Fruit fly (Drosophila melanogaster) whole organism, embryonic: ENCODE results near the gene Ubqn.

Source experiments
- CG10209 ChIP-seq: fragments of 200-800 bp; sonication (Bioruptor generic); optimal IDR thresholded peaks from 3 replicates; lab custom pipeline; 2017; ENCODE audit warnings: missing biosample characterization, mild to moderate bottlenecking, missing genetic modification characterization, missing genetic modification reagents
- CG12155 ChIP-seq: fragments of 200-800 bp; sonication (Bioruptor generic); optimal IDR thresholded peaks from 3 replicates; lab custom pipeline; 2016; ENCODE audit warnings: missing biosample characterization, missing genetic modification characterization
- CG1233 ChIP-seq: fragments of 200-800 bp; sonication (Bioruptor generic); optimal IDR thresholded peaks from 4 replicates; lab custom pipeline; 2018; ENCODE audit warnings: missing biosample characterization, mild to moderate bottlenecking, missing genetic modification characterization
- CG13775 ChIP-seq: fragments of 200-800 bp; sonication (Bioruptor generic); optimal IDR thresholded peaks from 3 replicates; lab custom pipeline; 2017; ENCODE audit warnings: missing biosample characterization, mild to moderate bottlenecking, missing genetic modification characterization
- CG14441 ChIP-seq: fragments of 200-800 bp; sonication (Bioruptor generic); IDR thresholded peaks from 2 replicates; pipeline ENCODE4 v1.3.6; 2022; ENCODE audit warnings: missing biosample characterization, missing genetic modification characterization
- CG15514 ChIP-seq: fragments of 200-800 bp; sonication (Bioruptor generic); optimal IDR thresholded peaks from 3 replicates; lab custom pipeline; 2017; ENCODE audit warnings: missing biosample characterization, missing genetic modification characterization, mild to moderate bottlenecking, moderate library complexity, missing genetic modification reagents
- CG1603 ChIP-seq: fragments of 200-800 bp; sonication (Bioruptor generic); optimal IDR thresholded peaks from 2 replicates; lab custom pipeline; 2019; ENCODE audit warnings: missing biosample characterization, mild to moderate bottlenecking, missing genetic modification characterization, moderate library complexity
- CG2875 ChIP-seq: fragments of 200-800 bp; sonication (Bioruptor generic); optimal IDR thresholded peaks from 2 replicates; lab custom pipeline; 2017; ENCODE audit warnings: missing biosample characterization, mild to moderate bottlenecking, missing genetic modification characterization, missing genetic modification reagents
- CG3163 ChIP-seq: fragments of 200-800 bp; sonication (Bioruptor generic); optimal IDR thresholded peaks from 3 replicates; lab custom pipeline; 2016; ENCODE audit warnings: missing biosample characterization, missing genetic modification characterization
- CG3281 ChIP-seq: fragments of 200-800 bp; sonication (Bioruptor generic); optimal IDR thresholded peaks from 3 replicates; lab custom pipeline; 2017; ENCODE audit warnings: missing biosample characterization, mild to moderate bottlenecking, missing genetic modification characterization
- CG34224 ChIP-seq: fragments of 200-800 bp; sonication (Bioruptor generic); IDR thresholded peaks from 3 replicates; pipeline ENCODE4 v1.3.6; 2022; ENCODE audit warnings: missing biosample characterization, missing genetic modification characterization; ENCODE audit not compliant: partially characterized antibody
- CG34422 ChIP-seq: fragments of 200-800 bp; sonication (Bioruptor generic); IDR thresholded peaks from 3 replicates; pipeline ENCODE4 v1.3.6; 2022; ENCODE audit warnings: missing biosample characterization, missing genetic modification characterization
- CG4617 ChIP-seq: fragments of 200-800 bp; sonication (Bioruptor generic); optimal IDR thresholded peaks from 3 replicates; lab custom pipeline; 2016; ENCODE audit warnings: missing biosample characterization, missing genetic modification characterization, borderline replicate concordance
- CG7556 ChIP-seq: fragments of 200-800 bp; sonication (Bioruptor generic); optimal IDR thresholded peaks from 2 replicates; lab custom pipeline; 2017; ENCODE audit warnings: missing biosample characterization, mild to moderate bottlenecking, missing genetic modification characterization
- CG7839 ChIP-seq: fragments of 200-800 bp; sonication (Bioruptor generic); optimal IDR thresholded peaks from 3 replicates; lab custom pipeline; 2018; ENCODE audit warnings: missing biosample characterization, mild to moderate bottlenecking, missing genetic modification characterization, moderate library complexity
- CG8290 ChIP-seq, 3 experiments: fragments of 200-800 bp; sonication (Bioruptor generic); optimal IDR thresholded peaks; 2 replicates each; lab custom pipeline; 2016 to 2019; ENCODE audit warnings: missing biosample characterization in 3 of 3, missing genetic modification characterization in 3 of 3, mild to moderate bottlenecking in 2 of 3, moderate library complexity in 1 of 3
- CG8359 ChIP-seq: fragments of 200-800 bp; sonication (Bioruptor generic); optimal IDR thresholded peaks from 2 replicates; lab custom pipeline; 2017; ENCODE audit warnings: missing biosample characterization, mild to moderate bottlenecking, missing genetic modification characterization, borderline replicate concordance
- CG8388 ChIP-seq: fragments of 200-800 bp; sonication (Bioruptor generic); optimal IDR thresholded peaks from 2 replicates; lab custom pipeline; 2019; ENCODE audit warnings: missing biosample characterization, mild to moderate bottlenecking, missing genetic modification characterization, moderate library complexity
- CG9817 ChIP-seq: fragments of 200-800 bp; sonication (Bioruptor generic); optimal IDR thresholded peaks from 2 replicates; lab custom pipeline; 2018; ENCODE audit warnings: missing biosample characterization, mild to moderate bottlenecking, missing genetic modification characterization, moderate library complexity
- D ChIP-seq, 2 experiments: fragments of 200-800 bp in 1 of 2; fragments of >200 bp in 1 of 2; sonication (Bioruptor generic) in 1 of 2; optimal IDR thresholded peaks; 2 replicates in 1 of 2; 3 replicates in 1 of 2; lab custom pipeline; 2017; ENCODE audit warnings: mild to moderate bottlenecking in 1 of 2, missing biosample characterization in 1 of 2, missing genetic modification characterization in 1 of 2, missing genetic modification reagents in 1 of 2
- Fer1 ChIP-seq: fragments of 200-800 bp; sonication (Bioruptor generic); optimal IDR thresholded peaks from 2 replicates; lab custom pipeline; 2017; ENCODE audit warnings: missing biosample characterization, mild to moderate bottlenecking, missing genetic modification characterization
- Jarid2 ChIP-seq: fragments of 200-800 bp; sonication (Bioruptor generic); optimal IDR thresholded peaks from 3 replicates; lab custom pipeline; 2017; ENCODE audit warnings: mild to moderate bottlenecking, missing biosample characterization, missing genetic modification reagents, missing genetic modification characterization
- Med ChIP-seq: fragments of 200-800 bp; sonication (Bioruptor generic); peaks from one replicate; lab custom pipeline; 2016; ENCODE audit warnings: missing biosample characterization, missing genetic modification characterization, mild to moderate bottlenecking, inconsistent platforms, moderate library complexity
- Myb ChIP-seq: fragments of 200-800 bp; sonication (Bioruptor generic); optimal IDR thresholded peaks from 2 replicates; lab custom pipeline; 2016; ENCODE audit warnings: missing biosample characterization, missing genetic modification characterization
- Neu2 ChIP-seq: fragments of 200-800 bp; sonication (Bioruptor generic); optimal IDR thresholded peaks from 3 replicates; lab custom pipeline; 2016; ENCODE audit warnings: missing biosample characterization, missing genetic modification characterization, borderline replicate concordance
- Stat92E ChIP-seq, 3 experiments: fragments of >200 bp in 2 of 3; fragments of 200-800 bp in 1 of 3; sonication (Bioruptor generic) in 1 of 3; optimal IDR thresholded peaks; 2 replicates each; lab custom pipeline; 2017 to 2019; ENCODE audit warnings: missing biosample characterization in 3 of 3, missing genetic modification characterization in 3 of 3, mild to moderate bottlenecking in 1 of 3, moderate library complexity in 1 of 3
- Usf ChIP-seq: fragments of 200-800 bp; sonication (Bioruptor generic); optimal IDR thresholded peaks from 2 replicates; lab custom pipeline; 2017; ENCODE audit warnings: missing genotype, missing biosample characterization, missing genetic modification characterization
- ac ChIP-seq: fragments of 200-800 bp; sonication (Bioruptor generic); optimal IDR thresholded peaks from 3 replicates; lab custom pipeline; 2017; ENCODE audit warnings: missing biosample characterization, mild to moderate bottlenecking, missing genetic modification characterization
- az2 ChIP-seq: fragments of 200-800 bp; sonication (Bioruptor generic); optimal IDR thresholded peaks from 3 replicates; lab custom pipeline; 2016; ENCODE audit warnings: missing biosample characterization, missing genetic modification characterization
- bcd ChIP-seq: fragments of 200-800 bp; sonication (Bioruptor generic); optimal IDR thresholded peaks from 2 replicates; lab custom pipeline; 2017; ENCODE audit warnings: missing biosample characterization, mild to moderate bottlenecking, missing genetic modification characterization
- btn ChIP-seq: fragments of 200-800 bp; sonication (Bioruptor generic); optimal IDR thresholded peaks from 2 replicates; lab custom pipeline; 2016; ENCODE audit warnings: missing biosample characterization, missing genetic modification characterization
- caup ChIP-seq: fragments of 200-800 bp; sonication (Bioruptor generic); optimal IDR thresholded peaks from 3 replicates; lab custom pipeline; 2017; ENCODE audit warnings: missing biosample characterization, mild to moderate bottlenecking, missing genetic modification characterization, moderate library complexity; ENCODE audit not compliant: severe bottlenecking
- ci ChIP-seq: fragments of 200-800 bp; sonication (Bioruptor generic); IDR thresholded peaks from 3 replicates; pipeline ENCODE4 v1.3.6; 2022; ENCODE audit warnings: missing biosample characterization, missing genetic modification characterization
- emc ChIP-seq: fragments of 200-800 bp; sonication (Bioruptor generic); optimal IDR thresholded peaks from 2 replicates; lab custom pipeline; 2016; ENCODE audit warnings: missing biosample characterization, missing genetic modification characterization
- en ChIP-seq: fragments of 200-800 bp; sonication (Bioruptor generic); optimal IDR thresholded peaks from 2 replicates; lab custom pipeline; 2016; ENCODE audit warnings: missing biosample characterization, missing genetic modification characterization
- fd96Cb ChIP-seq: fragments of 200-800 bp; sonication (Bioruptor generic); optimal IDR thresholded peaks from 2 replicates; lab custom pipeline; 2018; ENCODE audit warnings: missing biosample characterization, mild to moderate bottlenecking, missing genetic modification characterization, moderate library complexity
- gem ChIP-seq: fragments of 200-800 bp; sonication (Bioruptor generic); optimal IDR thresholded peaks from 2 replicates; lab custom pipeline; 2019; ENCODE audit warnings: missing biosample characterization, mild to moderate bottlenecking, missing genetic modification characterization, moderate library complexity
- hbn ChIP-seq: fragments of 200-800 bp; sonication (Bioruptor generic); IDR thresholded peaks from 2 replicates; pipeline ENCODE4 v1.3.6; 2022; ENCODE audit warnings: missing biosample characterization, missing genetic modification characterization; ENCODE audit not compliant: partially characterized antibody
- jing ChIP-seq: fragments of 200-800 bp; sonication (Bioruptor generic); optimal IDR thresholded peaks from 2 replicates; lab custom pipeline; 2018; ENCODE audit warnings: missing biosample characterization, mild to moderate bottlenecking, missing genetic modification characterization
- kay ChIP-seq: fragments of 200-800 bp; sonication (Bioruptor generic); optimal IDR thresholded peaks from 2 replicates; lab custom pipeline; 2016; ENCODE audit warnings: missing biosample characterization, missing genetic modification characterization
- pros ChIP-seq: fragments of 200-800 bp; sonication (Bioruptor generic); optimal IDR thresholded peaks from 3 replicates; lab custom pipeline; 2019; ENCODE audit warnings: missing biosample characterization, mild to moderate bottlenecking, missing genetic modification characterization, moderate library complexity
- sens ChIP-seq: fragments of 200-800 bp; sonication (Bioruptor generic); peaks from one replicate; lab custom pipeline; 2016; ENCODE audit warnings: missing biosample characterization, missing genetic modification characterization
- sob ChIP-seq: fragments of 200-800 bp; sonication (Bioruptor generic); IDR thresholded peaks from 2 replicates; pipeline ENCODE4 v1.3.6; 2022; ENCODE audit warnings: missing biosample characterization, missing genetic modification characterization
- stc ChIP-seq: fragments of 200-800 bp; sonication (Bioruptor generic); IDR thresholded peaks from 2 replicates; pipeline ENCODE4 v1.3.6; 2022; ENCODE audit warnings: missing biosample characterization, missing genetic modification characterization
- tap ChIP-seq: fragments of 200-800 bp; optimal IDR thresholded peaks from 3 replicates; lab custom pipeline; 2019; ENCODE audit warnings: missing biosample characterization, mild to moderate bottlenecking, missing genetic modification characterization, moderate library complexity
- tin ChIP-seq: fragments of 200-800 bp; sonication (Bioruptor generic); optimal IDR thresholded peaks from 3 replicates; lab custom pipeline; 2016; ENCODE audit warnings: missing biosample characterization, missing genetic modification characterization
- trem ChIP-seq: fragments of 200-800 bp; optimal IDR thresholded peaks from 3 replicates; lab custom pipeline; 2019; ENCODE audit warnings: missing biosample characterization, mild to moderate bottlenecking, missing genetic modification characterization, moderate library complexity
- trh ChIP-seq: fragments of 200-800 bp; sonication (Bioruptor generic); optimal IDR thresholded peaks from 2 replicates; lab custom pipeline; 2016; ENCODE audit warnings: missing biosample characterization, missing genetic modification characterization
- zfh2 ChIP-seq: fragments of 200-800 bp; sonication (Bioruptor generic); optimal IDR thresholded peaks from 2 replicates; lab custom pipeline; 2016; ENCODE audit warnings: missing biosample characterization, missing genetic modification characterization

Gene Ubqn

DNA sequence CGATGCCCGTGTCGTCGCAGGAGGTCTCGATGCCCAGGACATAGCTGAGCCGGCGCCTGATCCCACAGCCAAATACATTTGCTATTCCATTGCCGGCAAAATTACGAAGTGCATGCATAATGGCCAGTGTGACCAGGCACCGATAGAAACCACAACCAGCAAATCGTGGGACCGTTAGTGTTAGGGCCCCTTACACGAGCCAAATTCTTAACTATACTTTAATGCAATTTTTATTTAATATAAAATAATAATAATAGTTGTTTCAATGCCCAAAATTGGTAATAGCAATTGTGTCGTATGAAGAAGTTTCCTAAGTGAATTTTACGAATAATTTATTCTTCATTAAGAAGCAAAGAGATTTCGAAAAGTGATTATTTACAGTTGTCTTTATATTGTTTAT is 18.0 kb downstream of the Ubqn start, which contains the start of gene Tcs4 (continued):
- TF ChIP-seq Stat92E (GFP tag; optimal IDR thresholded peaks at IDR 0.05; lab: Kevin White, UChicago) (no peak), trem (peak; percentile 43), Jarid2 (no peak), en (GFP tag; lab: Kevin White, UChicago) (no peak), btn (GFP tag; lab: Kevin White, UChicago) (no peak), CG13775 (GFP tag; lab: Kevin White, UChicago) (peak; percentile 22), jing (GFP tag; lab: Kevin White, UChicago) (no peak), CG7839 (peak; percentile 43), zfh2 (GFP tag; lab: Kevin White, UChicago) (no peak), CG7556 (GFP tag; lab: Kevin White, UChicago) (peak; percentile 5), fd96Cb (tag; lab: Kevin White, UChicago) (no peak), CG8388 (no peak), Neu2 (GFP tag; lab: Kevin White, UChicago) (no peak), Fer1 (GFP tag; lab: Kevin White, UChicago) (peak; percentile 5), CG8290 (GFP tag; optimal IDR thresholded peaks at IDR 0.05; lab: Kevin White, UChicago) (peak; percentile 4), CG8290 (tag; optimal IDR thresholded peaks at IDR 0.05; lab: Kevin White, UChicago) (no peak), CG15514 (GFP tag; lab: Kevin White, UChicago) (peak; percentile 16), CG9817 (tag; lab: Kevin White, UChicago) (no peak), tin (GFP tag; lab: Kevin White, UChicago) (peak; percentile 29), CG34224 (GFP tag; lab: Robert Waterston, UW) (peak; percentile 80), CG10209 (peak; percentile 13), caup (GFP tag; lab: Kevin White, UChicago) (no peak), D (optimal IDR thresholded peaks at IDR 0.05; lab: Kevin White, UChicago) (no peak), D (GFP tag; optimal IDR thresholded peaks at IDR 0.05; lab: Kevin White, UChicago) (no peak), Myb (no peak), CG8359 (GFP tag; lab: Kevin White, UChicago) (no peak), CG2875 (GFP tag; lab: Kevin White, UChicago) (no peak), CG14441 (GFP tag; lab: Robert Waterston, UW) (no peak), ci (peak; percentile 57; the same call in 2 of the 3 replicates), Med (GFP tag; lab: Kevin White, UChicago) (peak; percentile 76), az2 (no peak), stc (GFP tag; lab: Robert Waterston, UW) (no peak), sens (GFP tag; lab: Kevin White, UChicago) (peak; percentile 62), ac (no peak), bcd (no peak), Usf (GFP tag; lab: Kevin White, UChicago) (no peak), CG12155 (GFP tag; lab: Kevin White, UChicago) (no peak), emc (GFP tag; lab: Kevin White, UChicago) (no peak), pros (no peak), hbn (peak; percentile 56; the same call in 1 of the 2 replicates), sob (GFP tag; lab: Robert Waterston, UW) (0 out of 2 replicates have a peak, but pooled peaks have one; percentile 19), CG3281 (GFP tag; lab: Kevin White, UChicago) (no peak), kay (GFP tag; lab: Kevin White, UChicago) (no peak), CG1233 (GFP tag; lab: Kevin White, UChicago) (no peak), CG34422 (GFP tag; lab: Robert Waterston, UW) (peak; percentile 34; the same call in 1 of the 3 replicates), CG1603 (tag; lab: Kevin White, UChicago) (peak; percentile 29), gem (tag; lab: Kevin White, UChicago) (peak; percentile 71), CG3163 (GFP tag; lab: Kevin White, UChicago) (no peak), tap (tag; lab: Kevin White, UChicago) (no peak), trh (GFP tag; lab: Kevin White, UChicago) (no peak), CG4617 (GFP tag; lab: Kevin White, UChicago) (peak; percentile 20)
